Fruit fly (Drosophila melanogaster): ENCODE data around the gene CG34043.
A peak's percentile ranks its signal among the peaks of the same experiment; 100 is the strongest.

Gene CG34043

DNA sequence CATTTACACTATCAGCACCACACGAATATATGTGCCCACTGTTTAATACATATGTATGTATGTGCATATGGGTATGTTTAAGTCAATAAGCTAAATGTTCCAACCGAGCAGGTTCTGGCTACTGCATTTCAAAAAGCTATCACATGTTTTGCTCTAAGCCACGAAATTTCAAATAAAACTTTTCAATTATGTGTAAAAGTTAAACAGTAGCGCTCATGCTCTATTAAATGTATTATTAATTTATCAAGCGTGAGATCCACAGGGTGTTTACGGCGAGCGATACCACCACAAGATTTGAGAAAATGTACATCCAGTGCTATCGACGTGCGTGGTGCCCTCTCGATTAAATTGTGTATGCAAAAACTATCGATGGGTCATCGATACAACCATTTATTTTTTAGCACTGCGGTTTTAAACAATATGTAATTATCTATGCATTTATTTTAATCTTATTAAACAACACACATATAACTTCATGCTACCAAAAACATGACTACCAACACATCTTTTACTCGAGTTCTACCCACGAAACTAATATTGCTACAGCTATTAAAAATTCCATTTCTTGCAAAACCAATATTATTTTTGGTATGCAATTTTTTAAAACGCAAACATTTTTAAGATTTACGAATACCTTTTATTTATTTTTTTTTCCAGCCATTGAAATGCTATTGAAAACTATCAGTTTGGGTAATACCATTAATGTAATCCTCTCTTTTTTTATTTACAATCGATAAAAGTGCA is 19.8 kb downstream of the CG34043 start, which contains the start of gene Pten (continued):
- TF ChIP-seq Fer3 (tag; optimal IDR thresholded peaks at IDR 0.05) (peak; percentile 61), CG15479 (GFP tag; optimal IDR thresholded peaks at IDR 0.05) (no peak), CG1832 (GFP tag; optimal IDR thresholded peaks at IDR 0.05) (no peak), Awh (GFP tag; IDR thresholded peaks at IDR 0.05) (peak; percentile 54; the same call in 1 of the 2 replicates), schlank (tag; optimal IDR thresholded peaks at IDR 0.05) (no peak), Six4 (GFP tag; optimal IDR thresholded peaks at IDR 0.05) (peak; percentile 42), Myb (GFP tag; optimal IDR thresholded peaks at IDR 0.05) (peak; percentile 36), sd (tag; optimal IDR thresholded peaks at IDR 0.05) (peak; percentile 4), CG4617 (GFP tag; optimal IDR thresholded peaks at IDR 0.05; ENCODE audit: borderline replicate concordance) (peak; percentile 70), odd (GFP tag; optimal IDR thresholded peaks at IDR 0.05) (no peak), slp2 (GFP tag; optimal IDR thresholded peaks at IDR 0.05) (peak; percentile 66), CG18476 (GFP tag; optimal IDR thresholded peaks at IDR 0.05) (peak; percentile 68), abd-A (tag; optimal IDR thresholded peaks at IDR 0.05) (no peak), CG13775 (GFP tag; optimal IDR thresholded peaks at IDR 0.05) (peak; percentile 83), CG8765 (GFP tag; IDR thresholded peaks at IDR 0.05) (no peak), oc (tag; optimal IDR thresholded peaks at IDR 0.05) (no peak), Aef1 (GFP tag; IDR thresholded peaks at IDR 0.05) (no peak; the same call in 2 of the 3 replicates), Dfd (GFP tag; optimal IDR thresholded peaks at IDR 0.05) (no peak), chinmo (GFP tag; IDR thresholded peaks at IDR 0.05; ENCODE audit: partially characterized antibody) (peak; percentile 85; the same call in 2 of the 4 replicates), pb (GFP tag; optimal IDR thresholded peaks at IDR 0.05) (peak; percentile 31), amos (GFP tag; IDR thresholded peaks at IDR 0.05; ENCODE audit: partially characterized antibody) (peak; percentile 90; the same call in 1 of the 2 replicates), CG12236 (GFP tag; optimal IDR thresholded peaks at IDR 0.05) (no peak), salm (tag; optimal IDR thresholded peaks at IDR 0.05) (no peak), hth (optimal IDR thresholded peaks at IDR 0.05) (no peak), croc (GFP tag; conservative IDR thresholded peaks at IDR 0.05) (peak; percentile 31; the same call in 2 of the 3 replicates), CG14050 (GFP tag; IDR thresholded peaks at IDR 0.05) (peak; percentile 43; the same call in 2 of the 3 replicates), CG10147 (GFP tag; optimal IDR thresholded peaks at IDR 0.05) (peak; percentile 38), CG14014 (GFP tag; IDR thresholded peaks at IDR 0.05) (peak; percentile 61; the same call in 1 of the 2 replicates), Scr (GFP tag; IDR thresholded peaks at IDR 0.05; ENCODE audit: partially characterized antibody) (peak; percentile 89), disco-r (GFP tag; optimal IDR thresholded peaks at IDR 0.05) (no peak), CG10959 (GFP tag; IDR thresholded peaks at IDR 0.05) (no peak), vvl (GFP tag; IDR thresholded peaks at IDR 0.05) (peak; percentile 58; the same call in 1 of the 2 replicates), Lim3 (GFP tag; IDR thresholded peaks at IDR 0.05) (no peak), ems (GFP tag; optimal IDR thresholded peaks at IDR 0.05) (peak; percentile 32), CG8924 (tag; optimal IDR thresholded peaks at IDR 0.05) (peak; percentile 80), pros (GFP tag; optimal IDR thresholded peaks at IDR 0.05) (no peak), tll (GFP tag; optimal IDR thresholded peaks at IDR 0.05) (peak in 1 of 2 experiments; percentile 52), shn (GFP tag; optimal IDR thresholded peaks at IDR 0.05) (peak; percentile 5), fd102C (GFP tag; optimal IDR thresholded peaks at IDR 0.05) (peak; percentile 44), lola (GFP tag; optimal IDR thresholded peaks at IDR 0.05) (peak in 1 of 3 experiments; percentile 84), CG43689 (GFP tag; IDR thresholded peaks at IDR 0.05) (no peak), CG11085 (GFP tag; IDR thresholded peaks at IDR 0.05) (no peak), CG6689 (GFP tag; IDR thresholded peaks at IDR 0.05) (peak; percentile 75), Dad (GFP tag; optimal IDR thresholded peaks at IDR 0.05) (peak; percentile 55), slbo (GFP tag; IDR thresholded peaks at IDR 0.05) (peak; percentile 51), Med (GFP tag) (peak; percentile 94), CG2116 (GFP tag; optimal IDR thresholded peaks at IDR 0.05) (peak; percentile 77), bowl (GFP tag; IDR thresholded peaks at IDR 0.05) (no peak), gsb-n (tag; optimal IDR thresholded peaks at IDR 0.05) (no peak)
